Worm (Caenorhabditis elegans) whole organism, young adult: Measurements from ENCODE around the gene Y49F6B.2.
"Not testable (repeated sequence)": the region's sequence is repeated elsewhere in the genome, so short reads cannot be mapped to it uniquely, and the experiment has no call there.

Source experiments
- B0019.2 ChIP-seq: fragments of 200-800 bp; sonication (Bioruptor generic); conservative IDR thresholded peaks from 2 replicates; pipeline ENCODE4 v1.3.6; 2022; ENCODE audit warnings: missing genetic modification reagents, missing genetic modification characterization, missing compliant biosample characterization
- B0261.1 ChIP-seq: sonication (generic microtip); optimal IDR thresholded peaks from 2 replicates; lab custom pipeline; 2016; ENCODE audit warnings: mild to moderate bottlenecking, missing genetic modification characterization, moderate library complexity, missing compliant biosample characterization
- B0336.3 ChIP-seq: fragments of 200-800 bp; sonication (Bioruptor generic); IDR thresholded peaks from 2 replicates; pipeline ENCODE4 v1.3.6; 2022; ENCODE audit warnings: missing genetic modification characterization, missing compliant biosample characterization
- C06A6.2 ChIP-seq: fragments of 200-800 bp; sonication (Bioruptor generic); conservative IDR thresholded peaks from 2 replicates; pipeline ENCODE4 v1.3.6; 2022; ENCODE audit warnings: missing genetic modification characterization, missing compliant biosample characterization
- C17E4.6 ChIP-seq: fragments of 200-800 bp; sonication (Bioruptor generic); IDR thresholded peaks from 2 replicates; pipeline ENCODE4 v1.3.6; 2022; ENCODE audit warnings: missing genetic modification reagents, missing genetic modification characterization, missing compliant biosample characterization
- D2030.7 ChIP-seq: fragments of 200-800 bp; sonication (Bioruptor generic); IDR thresholded peaks from 2 replicates; pipeline ENCODE4 v1.3.6; 2022; ENCODE audit warnings: missing genetic modification reagents, missing genetic modification characterization, missing compliant biosample characterization
- F33H1.4 ChIP-seq: fragments of 200-800 bp; sonication (Bioruptor generic); IDR thresholded peaks from 2 replicates; pipeline ENCODE4 v1.3.6; 2022; ENCODE audit warnings: missing genetic modification reagents, missing genetic modification characterization, missing compliant biosample characterization
- F49E8.2 ChIP-seq: sonication (generic microtip); optimal IDR thresholded peaks from 3 replicates; lab custom pipeline; 2017; ENCODE audit warnings: missing genetic modification characterization, mild to moderate bottlenecking, missing compliant biosample characterization, antibody characterized with exemption, moderate library complexity; ENCODE audit not compliant: insufficient read depth
- F57A8.1 ChIP-seq: fragments of 200-800 bp; sonication (Bioruptor generic); optimal IDR thresholded peaks from 2 replicates; lab custom pipeline; 2018; ENCODE audit warnings: mild to moderate bottlenecking, missing genetic modification characterization, moderate library complexity, missing compliant biosample characterization
- K11D2.4 ChIP-seq: fragments of 200-800 bp; sonication (Bioruptor generic); IDR thresholded peaks from 2 replicates; pipeline ENCODE4 v1.3.6; 2022; ENCODE audit warnings: missing genetic modification reagents, missing genetic modification characterization, missing compliant biosample characterization
- T26A5.8 ChIP-seq: sonication (generic microtip); optimal IDR thresholded peaks from 2 replicates; lab custom pipeline; 2016; ENCODE audit warnings: missing genetic modification characterization, missing compliant biosample characterization
- Y79H2A.3 ChIP-seq: fragments of 200-800 bp; sonication (Bioruptor generic); conservative IDR thresholded peaks from 2 replicates; pipeline ENCODE4 v1.3.6; 2022; ENCODE audit warnings: missing genetic modification reagents, missing genetic modification characterization, missing compliant biosample characterization
- ZK185.1 ChIP-seq: sonication (generic microtip); optimal IDR thresholded peaks from 2 replicates; lab custom pipeline; 2016; ENCODE audit warnings: mild to moderate bottlenecking, missing genetic modification characterization, missing compliant biosample characterization; ENCODE audit not compliant: poor library complexity, severe bottlenecking
- attf-5 ChIP-seq: fragments of 200-800 bp; sonication (Bioruptor generic); optimal IDR thresholded peaks from 2 replicates; lab custom pipeline; 2018; ENCODE audit warnings: mild to moderate bottlenecking, missing genetic modification characterization, missing compliant biosample characterization
- cebp-1 ChIP-seq, 2 experiments: fragments of 200-800 bp in 1 of 2; sonication (Bioruptor generic) in 1 of 2; sonication (generic microtip) in 1 of 2; IDR thresholded peaks in 1 of 2; optimal IDR thresholded peaks in 1 of 2; 2 replicates each; pipeline versions ENCODE4 v1.3.6 to Lab custom; 2017 to 2022; ENCODE audit warnings: missing compliant biosample characterization in 2 of 2, missing genetic modification characterization in 2 of 2, mild to moderate bottlenecking in 1 of 2, missing genetic modification reagents in 1 of 2, moderate library complexity in 1 of 2
- ceh-100 ChIP-seq: fragments of 200-800 bp; sonication (Bioruptor generic); IDR thresholded peaks from 2 replicates; pipeline ENCODE4 v1.3.6; 2022; ENCODE audit warnings: missing genetic modification reagents, missing genetic modification characterization, missing compliant biosample characterization
- egl-18 ChIP-seq: fragments of 200-800 bp; sonication (Bioruptor generic); IDR thresholded peaks from 2 replicates; pipeline ENCODE4 v1.3.6; 2022; ENCODE audit warnings: missing genetic modification reagents, missing genetic modification characterization, missing compliant biosample characterization
- gei-17 ChIP-seq: fragments of 200-800 bp; sonication (Bioruptor generic); optimal IDR thresholded peaks from 2 replicates; lab custom pipeline; 2018; ENCODE audit warnings: mild to moderate bottlenecking, missing genetic modification characterization, missing compliant biosample characterization
- hlh-12 ChIP-seq: sonication (generic microtip); optimal IDR thresholded peaks from 2 replicates; lab custom pipeline; 2016; ENCODE audit warnings: missing genetic modification characterization, missing compliant biosample characterization
- hsf-1 ChIP-seq: fragments of 200-800 bp; sonication (Bioruptor generic); IDR thresholded peaks from 2 replicates; pipeline ENCODE4 v1.3.6; 2022; ENCODE audit warnings: missing genetic modification reagents, missing genetic modification characterization, missing compliant biosample characterization
- let-526 ChIP-seq: fragments of 200-800 bp; sonication (Bioruptor generic); IDR thresholded peaks from 2 replicates; pipeline ENCODE4 v1.3.6; 2022; ENCODE audit warnings: missing genetic modification reagents, missing genetic modification characterization, missing compliant biosample characterization
- lin-35 ChIP-seq, 3 experiments: fragments of 150-350 bp in 2 of 3; sonication (generic microtip) in 1 of 3; optimal IDR thresholded peaks; 2 replicates each; lab custom pipeline; 2014 to 2018; ENCODE audit warnings: missing biosample characterization in 3 of 3, missing genetic modification characterization in 3 of 3, missing genetic modification reagents in 3 of 3
- lin-40 ChIP-seq: sonication (generic microtip); optimal IDR thresholded peaks from 2 replicates; lab custom pipeline; 2016; ENCODE audit warnings: missing genetic modification characterization, mild to moderate bottlenecking, missing compliant biosample characterization, missing genotype, missing genetic modification reagents
- lsl-1 ChIP-seq: fragments of 200-800 bp; sonication (Bioruptor generic); optimal IDR thresholded peaks from 2 replicates; lab custom pipeline; 2018; ENCODE audit warnings: mild to moderate bottlenecking, missing genetic modification characterization, moderate library complexity, missing compliant biosample characterization
- madf-3 ChIP-seq: fragments of 200-800 bp; sonication (Bioruptor generic); IDR thresholded peaks from 2 replicates; pipeline ENCODE4 v1.3.6; 2022; ENCODE audit warnings: missing genetic modification reagents, missing genetic modification characterization, missing compliant biosample characterization
- mcd-1 ChIP-seq: fragments of 200-800 bp; sonication (Bioruptor generic); IDR thresholded peaks from 2 replicates; pipeline ENCODE4 v1.3.6; 2022; ENCODE audit warnings: missing genetic modification reagents, missing genetic modification characterization, missing compliant biosample characterization
- nfyb-1 ChIP-seq: fragments of 200-800 bp; sonication (Bioruptor generic); IDR thresholded peaks from 2 replicates; pipeline ENCODE4 v1.3.6; 2022; ENCODE audit warnings: missing genetic modification reagents, missing genetic modification characterization, missing compliant biosample characterization
- rcor-1 ChIP-seq: fragments of 200-800 bp; sonication (Bioruptor generic); IDR thresholded peaks from 2 replicates; pipeline ENCODE4 v1.3.6; 2022; ENCODE audit warnings: missing genetic modification reagents, missing genetic modification characterization, missing compliant biosample characterization
- repo-1 ChIP-seq: sonication (generic microtip); optimal IDR thresholded peaks from 2 replicates; lab custom pipeline; 2017; ENCODE audit warnings: mild to moderate bottlenecking, missing genetic modification characterization, missing compliant biosample characterization
- snpc-3.4 ChIP-seq: sonication (generic microtip); optimal IDR thresholded peaks from 2 replicates; lab custom pipeline; 2017; ENCODE audit warnings: missing genetic modification characterization, mild to moderate bottlenecking, missing compliant biosample characterization, antibody characterized with exemption, moderate library complexity, missing genotype, missing genetic modification reagents
- snpc-4 ChIP-seq, 5 experiments: fragments of 150-350 bp in 1 of 5; sonication (generic microtip) in 4 of 5; optimal IDR thresholded peaks; 2 replicates each; lab custom pipeline; 2014 to 2018; ENCODE audit warnings: missing genetic modification characterization in 5 of 5, missing biosample characterization in 3 of 5, antibody characterized with exemption in 2 of 5, mild to moderate bottlenecking in 2 of 5, missing compliant biosample characterization in 2 of 5, missing genotype in 2 of 5, moderate library complexity in 2 of 5, missing genetic modification reagents in 1 of 5
- sptf-2 ChIP-seq: fragments of 200-800 bp; sonication (Bioruptor generic); optimal IDR thresholded peaks from 2 replicates; lab custom pipeline; 2018; ENCODE audit warnings: mild to moderate bottlenecking, missing genetic modification characterization, missing compliant biosample characterization
- tbp1 ChIP-seq: fragments of 200-800 bp; sonication (Bioruptor generic); optimal IDR thresholded peaks from 2 replicates; lab custom pipeline; 2018; ENCODE audit warnings: mild to moderate bottlenecking, missing genetic modification characterization, missing compliant biosample characterization
- tbx-9 ChIP-seq: sonication (generic microtip); optimal IDR thresholded peaks from 2 replicates; lab custom pipeline; 2016; ENCODE audit warnings: borderline replicate concordance, missing genetic modification characterization, inconsistent platforms, missing compliant biosample characterization
- unc-130 ChIP-seq: sonication (generic microtip); optimal IDR thresholded peaks from 2 replicates; lab custom pipeline; 2016; ENCODE audit warnings: missing genetic modification reagents, missing genetic modification characterization, missing compliant biosample characterization
- ztf-26 ChIP-seq: sonication (generic microtip); optimal IDR thresholded peaks from 2 replicates; lab custom pipeline; 2017; ENCODE audit warnings: missing genetic modification characterization, missing compliant biosample characterization
- ztf-28 ChIP-seq: fragments of 200-800 bp; sonication (Bioruptor generic); IDR thresholded peaks from 2 replicates; pipeline ENCODE4 v1.3.6; 2022; ENCODE audit warnings: missing genetic modification reagents, missing genetic modification characterization, missing compliant biosample characterization
- ztf-3 ChIP-seq: fragments of 200-800 bp; sonication (Bioruptor generic); optimal IDR thresholded peaks from 2 replicates; lab custom pipeline; 2018; ENCODE audit warnings: mild to moderate bottlenecking, missing genetic modification characterization, missing compliant biosample characterization
- ztf-6 ChIP-seq: fragments of 200-800 bp; sonication (Bioruptor generic); IDR thresholded peaks from 2 replicates; pipeline ENCODE4 v1.3.6; 2022; ENCODE audit warnings: missing genetic modification reagents, missing genetic modification characterization, missing compliant biosample characterization

Gene Y49F6B.2

ce11 chrII:3523547-3523946 lies 20.8 kb downstream of the Y49F6B.2 start (continued):
- TF ChIP-seq nfyb-1 (GFP tag; lab: Robert Waterston, UW), result peak; percentile 84
- TF ChIP-seq snpc-4 (GFP tag; optimal IDR thresholded peaks at IDR 0.05; lab: Kevin White, UChicago), result not testable (repeated sequence)
- peak in 2 of 4 experiments; percentile 23 to 43 for TF ChIP-seq snpc-4 (tag; optimal IDR thresholded peaks at IDR 0.05; lab: Kevin White, UChicago)
- TF ChIP-seq attf-5 (GFP tag; lab: Kevin White, UChicago), result peak; percentile 79
- TF ChIP-seq egl-18 (GFP tag; lab: Robert Waterston, UW), result peak; percentile 68; the same call in 1 of the 2 replicates
- peak; percentile 62 for TF ChIP-seq D2030.7 (GFP tag; lab: Robert Waterston, UW)
- TF ChIP-seq F33H1.4, result peak; percentile 50; the same call in 1 of the 2 replicates
- peak; percentile 68 for TF ChIP-seq ceh-100 (GFP tag; lab: Robert Waterston, UW)
- peak; percentile 42 for TF ChIP-seq B0261.1 (tag; lab: Kevin White, UChicago)
- peak; percentile 55 for TF ChIP-seq rcor-1 (GFP tag; lab: Robert Waterston, UW)
- TF ChIP-seq K11D2.4 (GFP tag; lab: Robert Waterston, UW), result peak; percentile 90
- peak; percentile 63 for TF ChIP-seq lsl-1
- peak; percentile 47 for TF ChIP-seq tbp1 (GFP tag; lab: Kevin White, UChicago)
- TF ChIP-seq C17E4.6 (GFP tag; lab: Robert Waterston, UW), result 0 out of 2 replicates have a peak, but pooled peaks have one; percentile 20
- TF ChIP-seq cebp-1 (GFP tag; IDR thresholded peaks at IDR 0.05; lab: Robert Waterston, UW), result peak; percentile 58
- peak; percentile 62 for TF ChIP-seq cebp-1 (tag; optimal IDR thresholded peaks at IDR 0.05; lab: Kevin White, UChicago)
- peak; percentile 5 for TF ChIP-seq ztf-26 (tag; lab: Kevin White, UChicago)
- peak; percentile 96 for TF ChIP-seq mcd-1 (GFP tag; lab: Robert Waterston, UW)
- peak; percentile 68 for TF ChIP-seq lin-40 (tag; lab: Kevin White, UChicago)
- TF ChIP-seq C06A6.2 (GFP tag; lab: Robert Waterston, UW), result peak; percentile 81
- TF ChIP-seq B0019.2 (GFP tag; lab: Robert Waterston, UW), result peak; percentile 51; the same call in 1 of the 2 replicates
- TF ChIP-seq let-526 (GFP tag; lab: Robert Waterston, UW), result peak; percentile 52; the same call in 1 of the 2 replicates
- TF ChIP-seq lin-35 (GFP tag; optimal IDR thresholded peaks at IDR 0.05; lab: Kevin White, UChicago), result peak in 1 of 3 experiments; percentile 62
- peak; percentile 51 for TF ChIP-seq ZK185.1

ce11 chrII:3524097-3524496 lies 21.3 kb downstream of the Y49F6B.2 start, which contains the start of gene col-72:
col-72 (minus strand) TSS chrII:3524197.
- TF ChIP-seq unc-130 (GFP tag; lab: Kevin White, UChicago) (no peak), ztf-28 (no peak), tbx-9 (tag; lab: Kevin White, UChicago) (no peak), repo-1 (no peak), T26A5.8 (tag; lab: Kevin White, UChicago) (no peak), sptf-2 (GFP tag; lab: Kevin White, UChicago) (no peak), madf-3 (GFP tag; lab: Robert Waterston, UW) (no peak), F49E8.2 (tag; lab: Kevin White, UChicago) (no peak), ztf-3 (GFP tag; lab: Kevin White, UChicago) (no peak), mcd-1 (GFP tag; lab: Robert Waterston, UW) (no peak), gei-17 (GFP tag; lab: Kevin White, UChicago) (no peak), lin-40 (tag; lab: Kevin White, UChicago) (no peak), snpc-3.4 (tag; lab: Kevin White, UChicago) (no peak), ztf-6 (no peak), Y79H2A.3 (no peak), let-526 (GFP tag; lab: Robert Waterston, UW) (no peak), hsf-1 (GFP tag; lab: Robert Waterston, UW) (no peak), B0336.3 (GFP tag; lab: Robert Waterston, UW) (no peak), hlh-12 (tag; lab: Kevin White, UChicago) (no peak), F57A8.1 (no peak)
- TF ChIP-seq, all 124 proteins: peak for 0
